Worm (Caenorhabditis elegans): Measurements from ENCODE around the gene str-196.

ce11 chrV:512420-512819 is 20.9 kb downstream of the str-196 start, which contains the start of gene srh-37:
- TF ChIP-seq lin-39 (tag; optimal IDR thresholded peaks at IDR 0.05) (no peak), gmeb-1 (tag; optimal IDR thresholded peaks at IDR 0.05) (no peak), zag-1 (tag; optimal IDR thresholded peaks at IDR 0.05) (no peak), nhr-237 (tag; optimal IDR thresholded peaks at IDR 0.05) (no peak)
